Fruit fly (Drosophila melanogaster): ENCODE measurements around the gene CG45545.

The CG45545 gene

DNA sequence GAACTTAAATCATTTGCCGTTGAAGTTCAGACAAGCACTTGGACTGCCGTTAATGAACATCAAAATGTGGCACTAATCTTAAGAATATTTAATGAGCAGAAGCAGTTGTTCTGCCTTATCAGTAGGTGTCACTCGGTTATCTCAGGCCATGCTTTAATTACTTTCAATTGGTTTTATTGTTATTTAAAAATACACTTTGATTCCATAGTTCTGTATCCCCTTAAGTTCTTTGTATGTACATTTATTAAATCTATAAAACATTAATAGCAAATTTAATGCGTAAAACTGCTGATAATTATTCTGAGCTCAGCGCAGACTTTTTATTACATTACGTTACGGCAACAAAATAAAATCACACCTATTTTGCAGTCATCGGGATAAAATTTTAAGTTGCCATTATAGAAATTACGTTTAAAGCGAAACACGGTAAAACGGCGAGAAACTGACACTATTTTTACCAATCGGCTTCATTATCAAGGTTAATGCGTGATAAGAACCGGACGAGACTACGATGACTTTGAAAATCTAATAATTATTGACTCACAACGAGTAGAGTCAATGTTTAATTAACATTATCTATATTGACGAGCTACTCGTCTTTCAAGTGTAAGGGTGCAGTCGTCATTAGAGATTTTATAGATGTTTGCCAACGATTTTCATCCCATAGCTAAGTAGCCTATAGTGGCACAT is 29.4 kb upstream of the CG45545 start:
- TF ChIP-seq OdsH (GFP tag; optimal IDR thresholded peaks at IDR 0.05) (no peak), Eip75B (GFP tag; optimal IDR thresholded peaks at IDR 0.05) (no peak), fd85E (GFP tag; optimal IDR thresholded peaks at IDR 0.05) (no peak), lz (GFP tag; optimal IDR thresholded peaks at IDR 0.05) (no peak), CG16779 (tag; optimal IDR thresholded peaks at IDR 0.05) (no peak), Sox15 (GFP tag; optimal IDR thresholded peaks at IDR 0.05) (no peak), CG6163 (GFP tag; IDR thresholded peaks at IDR 0.05) (no peak), CG10631 (GFP tag; optimal IDR thresholded peaks at IDR 0.05) (no peak), CG31627 (GFP tag; optimal IDR thresholded peaks at IDR 0.05) (no peak), Ets21C (GFP tag; optimal IDR thresholded peaks at IDR 0.05) (no peak), ss (GFP tag; optimal IDR thresholded peaks at IDR 0.05) (no peak), CG11294 (GFP tag; IDR thresholded peaks at IDR 0.05) (no peak), CG6276 (GFP tag; optimal IDR thresholded peaks at IDR 0.05) (peak; percentile 70), svp (GFP tag) (peak; percentile 91), dac (GFP tag; optimal IDR thresholded peaks at IDR 0.05) (no peak), acj6 (GFP tag; optimal IDR thresholded peaks at IDR 0.05) (no peak), esn (GFP tag; optimal IDR thresholded peaks at IDR 0.05) (no peak), CG11902 (GFP tag; optimal IDR thresholded peaks at IDR 0.05) (no peak), CG6808 (GFP tag; optimal IDR thresholded peaks at IDR 0.05) (no peak), Met (GFP tag; optimal IDR thresholded peaks at IDR 0.05) (no peak), fkh (GFP tag; optimal IDR thresholded peaks at IDR 0.05) (peak; percentile 20)

DNA sequence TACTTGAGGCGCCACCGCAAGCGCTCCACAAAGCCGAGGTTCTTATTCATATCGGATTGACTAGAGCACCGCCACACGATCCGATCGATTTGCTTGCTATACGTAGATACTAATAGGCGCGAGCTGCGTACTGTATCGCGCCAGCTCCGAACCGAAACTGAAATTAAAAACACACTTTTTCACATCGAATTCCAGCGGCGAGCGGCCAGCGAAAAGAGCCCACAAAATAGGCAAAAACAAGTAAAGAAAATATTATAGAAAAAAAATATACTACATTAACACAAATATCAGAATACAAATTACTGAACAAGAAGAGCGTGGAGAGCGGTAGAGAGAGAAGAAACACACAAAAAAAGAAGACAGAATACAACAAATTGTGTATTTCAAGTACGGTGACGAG is 28.2 kb upstream of the CG45545 start, which contains the start of gene alpha-Est7:
Gene alpha-Est7, minus strand, starts transcription at position 160 of the 400 bp plus-strand sequence.
- TF ChIP-seq cyc (GFP tag; optimal IDR thresholded peaks at IDR 0.05) (no peak), CG16779 (tag; optimal IDR thresholded peaks at IDR 0.05) (no peak), CG1621 (tag; optimal IDR thresholded peaks at IDR 0.05) (no peak), CG9139 (GFP tag; optimal IDR thresholded peaks at IDR 0.05) (no peak), Gug (GFP tag; IDR thresholded peaks at IDR 0.05) (no peak), topi (GFP tag; optimal IDR thresholded peaks at IDR 0.05) (no peak), Eip75B (GFP tag; optimal IDR thresholded peaks at IDR 0.05) (no peak), fd59A (GFP tag; optimal IDR thresholded peaks at IDR 0.05) (no peak), esn (GFP tag; optimal IDR thresholded peaks at IDR 0.05) (no peak), dsx (GFP tag; optimal IDR thresholded peaks at IDR 0.05; ENCODE audit: poor library complexity, severe bottlenecking) (no peak), dac (GFP tag; optimal IDR thresholded peaks at IDR 0.05) (no peak), ss (GFP tag; optimal IDR thresholded peaks at IDR 0.05) (no peak), fkh (GFP tag; optimal IDR thresholded peaks at IDR 0.05) (no peak), CG10631 (GFP tag; optimal IDR thresholded peaks at IDR 0.05) (no peak), Lpt (GFP tag; optimal IDR thresholded peaks at IDR 0.05) (no peak), Eip78C (GFP tag) (peak; percentile 29), Blimp-1 (GFP tag; optimal IDR thresholded peaks at IDR 0.05) (no peak), svp (GFP tag) (peak; percentile 80), vri (GFP tag; optimal IDR thresholded peaks at IDR 0.05) (peak; percentile 32), salr (GFP tag; optimal IDR thresholded peaks at IDR 0.05) (no peak), CG6163 (GFP tag; IDR thresholded peaks at IDR 0.05) (no peak), CG11294 (GFP tag; IDR thresholded peaks at IDR 0.05) (no peak)

DNA sequence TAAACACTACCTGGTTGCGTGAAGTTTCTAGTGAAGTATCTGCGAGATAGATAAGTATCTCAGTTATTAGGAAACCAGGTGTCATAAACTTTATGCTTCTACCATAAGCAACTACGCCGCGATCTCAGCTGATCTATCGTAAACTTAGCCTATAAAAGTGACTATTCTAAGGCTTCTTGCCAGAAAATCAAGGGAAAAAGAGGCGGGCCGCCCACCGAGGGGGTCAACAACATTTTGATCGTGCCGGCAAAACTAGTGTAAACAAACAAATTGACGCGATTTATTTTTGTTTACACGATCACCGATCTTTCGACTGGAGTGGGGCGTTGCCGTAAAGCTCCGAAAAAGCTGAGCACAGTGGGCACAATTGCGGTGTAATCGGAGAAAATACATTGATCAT is 27.6 kb upstream of the CG45545 start:
- no peak for TF ChIP-seq CG3919 (GFP tag; optimal IDR thresholded peaks at IDR 0.05)
- TF ChIP-seq fkh (GFP tag; optimal IDR thresholded peaks at IDR 0.05): peak; percentile 93

DNA sequence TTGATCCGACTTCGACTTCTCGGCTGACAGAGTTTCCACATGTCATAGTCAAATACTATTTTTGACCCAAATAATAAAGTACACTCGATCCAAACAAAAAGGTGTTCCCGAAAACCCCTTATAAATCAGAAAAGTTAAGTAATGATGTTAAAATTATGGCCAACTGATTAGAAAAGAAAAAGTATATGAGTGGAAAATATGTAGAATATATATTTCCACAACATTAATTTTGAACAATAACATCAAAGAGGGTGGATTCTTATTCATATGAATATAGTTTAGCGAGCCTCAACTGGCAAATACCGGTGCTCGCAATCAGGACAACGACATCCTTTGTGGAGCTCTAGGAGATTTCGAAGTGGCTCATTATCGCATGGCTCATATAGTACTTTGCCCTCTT is 23.1 kb upstream of the CG45545 start, which contains the start of gene alpha-Est6:
Gene alpha-Est6, minus strand, starts transcription at position 101 of the 400 bp plus-strand sequence.
- TF ChIP-seq CG6792 (GFP tag; optimal IDR thresholded peaks at IDR 0.05) (no peak), cyc (GFP tag; optimal IDR thresholded peaks at IDR 0.05) (no peak), achi (GFP tag; optimal IDR thresholded peaks at IDR 0.05) (no peak), vri (GFP tag; optimal IDR thresholded peaks at IDR 0.05) (no peak), esn (GFP tag; optimal IDR thresholded peaks at IDR 0.05) (no peak), acj6 (GFP tag; optimal IDR thresholded peaks at IDR 0.05) (no peak), Ets21C (GFP tag; optimal IDR thresholded peaks at IDR 0.05) (no peak), dac (GFP tag; optimal IDR thresholded peaks at IDR 0.05) (no peak), Ets96B (tag; optimal IDR thresholded peaks at IDR 0.05) (no peak), CG34406 (GFP tag; optimal IDR thresholded peaks at IDR 0.05) (no peak), fd85E (GFP tag; optimal IDR thresholded peaks at IDR 0.05) (no peak), dsx (GFP tag; optimal IDR thresholded peaks at IDR 0.05; ENCODE audit: poor library complexity, severe bottlenecking) (no peak), CG8632 (GFP tag; optimal IDR thresholded peaks at IDR 0.05) (no peak)

All from whole organism, prepupa.